Worm (Caenorhabditis elegans): Measurements from ENCODE around the gene sorf-2.

DNA sequence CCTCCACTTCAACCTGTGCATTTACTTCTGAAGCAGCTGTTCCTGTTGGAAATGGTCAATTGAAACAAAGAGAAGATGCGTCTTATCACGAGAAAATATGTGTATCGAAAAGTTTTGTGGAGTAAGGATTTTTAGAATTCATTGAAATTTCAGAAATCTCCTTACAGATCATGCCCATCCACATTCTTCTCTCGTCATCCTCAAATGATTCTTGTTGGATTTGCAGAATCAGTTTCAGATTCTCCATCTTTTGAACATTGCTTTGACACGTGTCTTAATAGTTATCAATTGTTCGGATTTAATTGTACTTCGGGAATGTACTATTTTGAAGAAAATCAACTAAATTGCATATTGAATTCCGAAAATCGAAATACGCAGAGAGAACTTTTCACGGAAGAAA, 22.4 kb upstream of the sorf-2 start:
- no peak for TF ChIP-seq flt-1 (GFP tag; IDR thresholded peaks at IDR 0.05)
- TF ChIP-seq T22C8.4 (GFP tag; IDR thresholded peaks at IDR 0.05) = no peak
- TF ChIP-seq tab-1 (GFP tag; IDR thresholded peaks at IDR 0.05) = no peak
- TF ChIP-seq klf-2 (GFP tag; conservative IDR thresholded peaks at IDR 0.05) = no peak
- no peak for TF ChIP-seq med-1 (GFP tag; optimal IDR thresholded peaks at IDR 0.05; ENCODE audit: insufficient read depth)
- TF ChIP-seq ztf-23 (GFP tag; IDR thresholded peaks at IDR 0.05) = no peak
- no peak for TF ChIP-seq ref-1 (GFP tag; conservative IDR thresholded peaks at IDR 0.05)
- TF ChIP-seq cog-1 (tag; optimal IDR thresholded peaks at IDR 0.05) = no peak
